Fruit fly (Drosophila melanogaster): ENCODE measurements around the gene gdl-ORF39.

The gdl-ORF39 gene

DNA sequence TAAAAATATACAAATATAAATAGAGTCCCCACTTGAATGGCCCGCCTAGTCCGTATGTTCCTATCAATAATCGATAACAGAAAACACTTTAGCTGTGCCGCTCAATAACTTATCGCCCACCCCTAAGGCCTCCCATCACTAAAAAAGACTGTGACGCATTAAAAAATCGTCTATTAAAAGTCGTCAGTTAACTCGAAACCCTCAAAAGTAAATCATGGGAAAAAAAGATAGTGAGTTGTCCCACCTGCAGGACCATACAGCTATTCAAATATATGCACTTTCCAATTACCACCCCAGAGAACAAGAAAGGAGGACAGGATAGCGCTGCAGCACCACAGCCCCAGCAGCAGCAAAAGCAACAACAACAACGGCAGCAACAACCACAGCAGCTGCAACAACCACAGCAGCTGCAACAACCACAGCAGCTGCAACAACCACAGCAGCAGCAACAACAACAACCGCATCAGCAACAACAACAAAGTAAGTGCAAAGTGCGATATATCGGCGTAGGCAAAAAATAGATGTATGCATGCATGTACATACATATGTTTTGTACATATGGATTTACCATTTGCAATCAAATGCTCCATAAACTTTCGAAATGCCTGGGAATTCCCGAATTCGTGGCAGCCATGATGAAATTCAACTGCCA is 44.9 kb downstream of the gdl-ORF39 start, which contains the start of gene AGO2 (continued):
- TF ChIP-seq stwl (tag; optimal IDR thresholded peaks at IDR 0.05) (peak; percentile 55), grn (GFP tag; optimal IDR thresholded peaks at IDR 0.05) (no peak), CHES-1-like (GFP tag; optimal IDR thresholded peaks at IDR 0.05) (peak; percentile 54), CG31388 (GFP tag; optimal IDR thresholded peaks at IDR 0.05) (no peak), CG2875 (GFP tag; optimal IDR thresholded peaks at IDR 0.05) (no peak), Scr (GFP tag; IDR thresholded peaks at IDR 0.05; ENCODE audit: partially characterized antibody) (peak; percentile 65), Bgb (GFP tag; IDR thresholded peaks at IDR 0.05; ENCODE audit: partially characterized antibody) (peak; percentile 82), CG16813 (GFP tag; IDR thresholded peaks at IDR 0.05; ENCODE audit: partially characterized antibody) (peak; percentile 68; the same call in 2 of the 3 replicates), da (GFP tag; optimal IDR thresholded peaks at IDR 0.05) (peak; percentile 62), gem (tag; optimal IDR thresholded peaks at IDR 0.05) (no peak), Bdp1 (GFP tag; optimal IDR thresholded peaks at IDR 0.05) (no peak), CG12659 (GFP tag; optimal IDR thresholded peaks at IDR 0.05) (peak; percentile 53), CG3163 (GFP tag; optimal IDR thresholded peaks at IDR 0.05) (peak; percentile 32), E2f1 (GFP tag; IDR thresholded peaks at IDR 0.05) (no peak), Hmx (GFP tag; optimal IDR thresholded peaks at IDR 0.05) (no peak), CG11093 (GFP tag; IDR thresholded peaks at IDR 0.05) (no peak), CG1602 (GFP tag; optimal IDR thresholded peaks at IDR 0.05) (no peak), Side (GFP tag; optimal IDR thresholded peaks at IDR 0.05) (peak; percentile 51), CG17328 (GFP tag; IDR thresholded peaks at IDR 0.05) (no peak), tio (GFP tag; optimal IDR thresholded peaks at IDR 0.05) (no peak), CG17829 (tag; optimal IDR thresholded peaks at IDR 0.05) (peak; percentile 62), kni (GFP tag; optimal IDR thresholded peaks at IDR 0.05) (peak; percentile 61), CG4617 (GFP tag; optimal IDR thresholded peaks at IDR 0.05; ENCODE audit: borderline replicate concordance) (peak; percentile 93), br (optimal IDR thresholded peaks at IDR 0.05) (no peak), pan (optimal IDR thresholded peaks at IDR 0.05) (no peak), pan (GFP tag; optimal IDR thresholded peaks at IDR 0.05 in 1 of 2, IDR thresholded peaks at IDR 0.05 in 1 of 2) (no peak), cas (GFP tag; IDR thresholded peaks at IDR 0.05) (no peak), MBD-R2 (GFP tag; IDR thresholded peaks at IDR 0.05) (peak; percentile 24; the same call in 1 of the 2 replicates), CG6854 (GFP tag; optimal IDR thresholded peaks at IDR 0.05) (peak; percentile 3), shn (GFP tag; optimal IDR thresholded peaks at IDR 0.05) (peak; percentile 1), Xbp1 (GFP tag; optimal IDR thresholded peaks at IDR 0.05) (no peak), CG30431 (GFP tag; optimal IDR thresholded peaks at IDR 0.05) (no peak), fu2 (GFP tag; optimal IDR thresholded peaks at IDR 0.05) (peak; percentile 29), Dbx (GFP tag; IDR thresholded peaks at IDR 0.05) (0 out of 3 replicates have a peak, but pooled peaks have one; percentile 34), Sry-δ (GFP tag; optimal IDR thresholded peaks at IDR 0.05) (peak; percentile 95), run (tag; optimal IDR thresholded peaks at IDR 0.05) (no peak), nerfin-1 (tag; optimal IDR thresholded peaks at IDR 0.05) (peak; percentile 21), gsb-n (tag; optimal IDR thresholded peaks at IDR 0.05) (no peak), nau (GFP tag; optimal IDR thresholded peaks at IDR 0.05) (peak; percentile 46), pros (GFP tag; optimal IDR thresholded peaks at IDR 0.05) (no peak), CG6765 (GFP tag; optimal IDR thresholded peaks at IDR 0.05) (peak; percentile 24), CG10979 (tag; optimal IDR thresholded peaks at IDR 0.05) (peak; percentile 12), pzg (GFP tag; optimal IDR thresholded peaks at IDR 0.05) (peak; percentile 62), CG11696 (GFP tag; IDR thresholded peaks at IDR 0.05) (no peak), Hr39 (optimal IDR thresholded peaks at IDR 0.05) (no peak), CoRest (tag; optimal IDR thresholded peaks at IDR 0.05) (peak; percentile 23), CG14860 (GFP tag; IDR thresholded peaks at IDR 0.05; ENCODE audit: partially characterized antibody) (peak; percentile 59; the same call in 2 of the 3 replicates), CG18262 (tag; optimal IDR thresholded peaks at IDR 0.05) (peak; percentile 20), hb (GFP tag; IDR thresholded peaks at IDR 0.05; ENCODE audit: partially characterized antibody) (peak; percentile 68; the same call in 2 of the 3 replicates), insv (GFP tag; optimal IDR thresholded peaks at IDR 0.05) (peak in 1 of 2 experiments; percentile 33)

All from whole organism, embryonic.